Worm (Caenorhabditis elegans): Measurements from ENCODE around the gene nlt-1.
"Not testable (repeated sequence)": the region's sequence is repeated elsewhere in the genome, so short reads cannot be mapped to it uniquely, and the experiment has no call there.

Gene nlt-1

DNA sequence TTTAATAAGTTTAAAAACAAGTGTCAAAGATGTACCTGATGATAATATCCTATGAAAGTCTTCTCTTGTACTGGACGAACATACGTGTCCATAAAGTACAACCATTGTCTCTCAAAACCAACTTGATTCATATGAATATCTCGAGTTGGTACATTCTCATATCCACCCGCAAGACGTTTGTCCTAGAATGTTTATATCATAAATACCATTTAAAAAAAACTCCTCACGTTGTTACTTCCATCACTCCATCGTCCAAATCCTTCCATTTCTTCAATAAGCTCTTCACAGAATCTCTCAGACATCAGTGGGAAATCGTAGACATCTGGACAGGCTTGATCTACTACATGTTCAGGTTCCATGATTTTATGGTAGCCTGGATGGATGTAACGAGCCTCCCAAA is 34.5 kb upstream of the nlt-1 start:
- TF ChIP-seq nhr-10 (tag; optimal IDR thresholded peaks at IDR 0.05): no peak
- TF ChIP-seq daf-8 (GFP tag; IDR thresholded peaks at IDR 0.05): no peak
- TF ChIP-seq ZK546.5 (tag; optimal IDR thresholded peaks at IDR 0.05): no peak
- TF ChIP-seq unc-62 (GFP tag; optimal IDR thresholded peaks at IDR 0.05 in 1 of 2): peak in 1 of 2 experiments; percentile 93
- TF ChIP-seq unc-62 (tag; optimal IDR thresholded peaks at IDR 0.05): no peak
- no peak for TF ChIP-seq spr-3 (GFP tag; optimal IDR thresholded peaks at IDR 0.05)

DNA sequence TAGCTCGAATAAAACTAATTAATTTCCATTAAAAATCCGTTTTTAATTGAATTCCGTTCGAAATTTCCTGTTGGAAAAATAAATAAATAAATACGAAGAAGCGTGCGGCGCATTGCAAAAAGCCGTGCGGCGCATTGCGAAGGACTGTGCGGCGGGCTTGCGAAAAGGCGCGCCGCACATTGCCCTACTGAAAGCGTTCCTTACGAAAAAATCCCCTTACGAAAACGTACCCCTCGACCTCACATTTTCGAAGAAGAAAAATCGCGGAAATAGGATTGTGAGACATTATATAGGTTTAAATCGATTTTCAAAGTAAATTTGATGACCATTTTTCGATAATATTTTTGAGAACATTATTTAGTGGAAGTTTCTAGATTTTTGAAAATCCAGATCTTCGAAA is 33.8 kb upstream of the nlt-1 start:
- peak; percentile 76 for TF ChIP-seq T26A8.4 (GFP tag; IDR thresholded peaks at IDR 0.05)
- TF ChIP-seq snpc-1.2 (GFP tag; IDR thresholded peaks at IDR 0.05): peak; percentile 58; the same call in 1 of the 2 replicates
- TF ChIP-seq ctbp-1 (GFP tag; IDR thresholded peaks at IDR 0.05): peak; percentile 76; the same call in 1 of the 2 replicates
- peak; percentile 86 for TF ChIP-seq vab-7 (GFP tag; IDR thresholded peaks at IDR 0.05)
- TF ChIP-seq mes-2 (tag; optimal IDR thresholded peaks at IDR 0.05; ENCODE audit: poor library complexity, severe bottlenecking): peak; percentile 49
- TF ChIP-seq nhr-41 (GFP tag; IDR thresholded peaks at IDR 0.05): 0 out of 2 replicates have a peak, but pooled peaks have one; percentile 36
- TF ChIP-seq lin-1 (GFP tag; IDR thresholded peaks at IDR 0.05): 0 out of 2 replicates have a peak, but pooled peaks have one; percentile 25
- peak; percentile 66; the same call in 1 of the 2 replicates for TF ChIP-seq ceh-20 (GFP tag; IDR thresholded peaks at IDR 0.05)
- TF ChIP-seq Y48G9A.11 (GFP tag; IDR thresholded peaks at IDR 0.05): peak; percentile 63
- TF ChIP-seq D1046.2 (GFP tag; IDR thresholded peaks at IDR 0.05): peak; percentile 74; the same call in 1 of the 2 replicates
- peak; percentile 56 for TF ChIP-seq dmd-6 (GFP tag; IDR thresholded peaks at IDR 0.05)
- TF ChIP-seq hmg-1.1 (GFP tag; IDR thresholded peaks at IDR 0.05): peak; percentile 89
- 0 out of 2 replicates have a peak, but pooled peaks have one; percentile 20 for TF ChIP-seq saeg-2 (GFP tag; IDR thresholded peaks at IDR 0.05)
- peak; percentile 49; the same call in 1 of the 2 replicates for TF ChIP-seq tra-1 (GFP tag; IDR thresholded peaks at IDR 0.05)
- TF ChIP-seq lin-38 (GFP tag; IDR thresholded peaks at IDR 0.05): peak; percentile 91
- peak; percentile 58; the same call in 1 of the 2 replicates for TF ChIP-seq arid-1 (GFP tag; conservative IDR thresholded peaks at IDR 0.05)
- peak; percentile 42; the same call in 1 of the 2 replicates for TF ChIP-seq set-16 (GFP tag; IDR thresholded peaks at IDR 0.05)
- TF ChIP-seq mdt-29 (GFP tag; IDR thresholded peaks at IDR 0.05): 0 out of 2 replicates have a peak, but pooled peaks have one; percentile 16
- TF ChIP-seq pha-4 (GFP tag; IDR thresholded peaks at IDR 0.05): peak; percentile 69; the same call in 1 of the 2 replicates
- not testable (repeated sequence) for TF ChIP-seq pha-4 (tag; optimal IDR thresholded peaks at IDR 0.05)
- 0 out of 2 replicates have a peak, but pooled peaks have one; percentile 66 for TF ChIP-seq dmd-9 (GFP tag; IDR thresholded peaks at IDR 0.05)
- peak; percentile 79 for TF ChIP-seq ceh-44 (GFP tag; IDR thresholded peaks at IDR 0.05)
- TF ChIP-seq egl-43 (GFP tag; IDR thresholded peaks at IDR 0.05): peak; percentile 78
- 0 out of 4 replicates have a peak, but pooled peaks of 1 of the 2 experiments have one; percentile 63 for TF ChIP-seq madf-5 (GFP tag; IDR thresholded peaks at IDR 0.05)

DNA sequence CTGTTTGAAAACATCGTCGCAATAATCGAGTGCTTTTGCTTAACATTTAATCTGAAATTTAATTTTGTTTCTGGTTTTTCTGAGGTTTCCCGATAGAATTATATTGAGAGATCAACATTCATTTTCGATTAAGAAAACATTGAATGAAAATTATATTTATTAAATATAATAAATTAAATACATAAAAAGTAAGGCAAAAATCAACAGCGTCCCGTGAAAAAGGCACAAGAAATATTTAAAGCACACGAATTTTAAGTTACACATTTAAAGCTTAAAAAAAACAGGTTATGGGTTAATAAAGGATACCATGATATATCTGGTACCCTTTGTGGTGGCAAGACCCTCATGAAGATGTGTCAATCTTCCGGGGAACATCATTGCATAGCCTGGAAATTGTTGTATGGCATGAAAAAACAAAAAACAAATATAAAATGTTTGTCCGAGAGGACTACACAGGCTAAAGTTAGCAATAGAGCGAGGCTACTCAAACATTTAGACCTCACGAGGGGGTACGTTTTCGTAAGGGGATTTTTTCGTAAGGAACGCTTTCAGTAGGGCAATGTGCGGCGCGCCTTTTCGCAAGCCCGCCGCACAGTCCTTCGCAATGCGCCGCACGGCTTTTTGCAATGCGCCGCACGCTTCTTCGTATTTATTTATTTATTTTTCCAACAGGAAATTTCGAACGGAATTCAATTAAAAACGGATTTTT is 32.4 kb upstream of the nlt-1 start, which contains the start of gene mtcu-2:
TSS of gene mtcu-2 (minus strand) at position 51 of the 709 bp plus-strand sequence.
- TF ChIP-seq egl-43 (GFP tag; IDR thresholded peaks at IDR 0.05): peak; percentile 99
- TF ChIP-seq hif-1 (tag; optimal IDR thresholded peaks at IDR 0.05): peak in 1 of 2 experiments; percentile 79
- TF ChIP-seq zfp-3 (GFP tag; conservative IDR thresholded peaks at IDR 0.05): peak; percentile 95
- TF ChIP-seq tra-1 (GFP tag; IDR thresholded peaks at IDR 0.05): peak; percentile 99
- peak; percentile 98 for TF ChIP-seq daf-19 (GFP tag; conservative IDR thresholded peaks at IDR 0.05)
- not testable (repeated sequence) for TF ChIP-seq daf-16 (GFP tag; optimal IDR thresholded peaks at IDR 0.05); pha-4 (tag; optimal IDR thresholded peaks at IDR 0.05)
- TF ChIP-seq daf-16 (tag; optimal IDR thresholded peaks at IDR 0.05): peak; percentile 40
- peak; percentile 62 to 95; a peak in 2 of 4 replicates for TF ChIP-seq madf-5 (GFP tag; IDR thresholded peaks at IDR 0.05)
- peak; percentile 65 to 90 for TF ChIP-seq lsy-2 (tag; optimal IDR thresholded peaks at IDR 0.05)
- TF ChIP-seq nhr-41 (GFP tag; IDR thresholded peaks at IDR 0.05): peak; percentile 94
- peak; percentile 87 for TF ChIP-seq mep-1 (tag; optimal IDR thresholded peaks at IDR 0.05)
- TF ChIP-seq nhr-28 (tag; optimal IDR thresholded peaks at IDR 0.05): peak; percentile 27
- peak; percentile 99 for TF ChIP-seq hmg-1.1 (GFP tag; IDR thresholded peaks at IDR 0.05)
- TF ChIP-seq Y105C5A.15 (GFP tag; IDR thresholded peaks at IDR 0.05): peak; percentile 66; the same call in 1 of the 2 replicates
- TF ChIP-seq lim-7 (GFP tag; IDR thresholded peaks at IDR 0.05): peak; percentile 83
- TF ChIP-seq dve-1 (tag; optimal IDR thresholded peaks at IDR 0.05; ENCODE audit: insufficient read depth): peak; percentile 58
- TF ChIP-seq pha-4 (GFP tag; IDR thresholded peaks at IDR 0.05): peak; percentile 98
- peak; percentile 56 for TF ChIP-seq F37D6.2 (tag; optimal IDR thresholded peaks at IDR 0.05)
- TF ChIP-seq mxl-2 (GFP tag; conservative IDR thresholded peaks at IDR 0.05): peak; percentile 82; the same call in 1 of the 2 replicates
- peak; percentile 99 for TF ChIP-seq dmd-9 (GFP tag; IDR thresholded peaks at IDR 0.05)
- TF ChIP-seq vab-7 (GFP tag; IDR thresholded peaks at IDR 0.05): peak; percentile 100
- TF ChIP-seq zip-11 (GFP tag; IDR thresholded peaks at IDR 0.05): peak; percentile 78; the same call in 1 of the 2 replicates
- peak; percentile 98 for TF ChIP-seq D1046.2 (GFP tag; IDR thresholded peaks at IDR 0.05)

Measured in whole organism, L4 larva.